Fruit fly (Drosophila melanogaster) whole organism: ENCODE data around the gene lgs.

ENCODE experiments used
- Dll ChIP-seq: fragments of >200 bp; optimal IDR thresholded peaks from 2 replicates; lab custom pipeline; 2017
- psq ChIP-seq: fragments of >200 bp; optimal IDR thresholded peaks from 2 replicates; lab custom pipeline; 2017

DNA sequence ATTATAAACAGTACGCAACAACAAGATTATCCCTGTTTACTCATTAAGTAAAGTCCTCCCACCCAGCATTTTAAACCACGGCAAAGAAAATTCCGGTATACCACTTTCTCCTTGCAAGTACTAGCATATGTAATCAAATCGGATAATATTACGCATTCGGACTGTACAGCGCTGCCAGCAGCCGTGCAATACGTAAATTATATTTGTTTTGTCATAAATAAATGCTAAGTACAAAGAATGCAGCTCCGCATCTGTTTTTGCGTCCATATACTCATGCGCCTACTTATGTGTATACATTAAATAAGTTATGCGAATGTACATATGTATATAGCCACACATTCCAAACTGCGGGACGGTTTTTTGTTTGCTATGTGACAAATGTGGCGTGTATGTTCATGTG is 45.2 kb downstream of the lgs start:
- TF ChIP-seq psq (lab: Kevin White, UChicago) (no peak), Dll (lab: Kevin White, UChicago) (no peak)
